Worm (Caenorhabditis elegans) whole organism, L3 larva: ENCODE results near the gene cnc-4.

Source experiments
- R02D3.7 ChIP-seq: fragments of 150-350 bp; optimal IDR thresholded peaks from 2 replicates; lab custom pipeline; 2014; ENCODE audit warnings: missing biosample characterization, missing genetic modification characterization
- ama-1 ChIP-seq: fragments of 150-350 bp; optimal IDR thresholded peaks from 2 replicates; lab custom pipeline; 2018
- ceh-16 ChIP-seq: sonication (generic microtip); optimal IDR thresholded peaks from 2 replicates; lab custom pipeline; 2017; ENCODE audit warnings: missing biosample characterization, missing genetic modification characterization
- ceh-28 ChIP-seq: fragments of 150-350 bp; optimal IDR thresholded peaks from 2 replicates; lab custom pipeline; 2014; ENCODE audit warnings: missing biosample characterization, missing genetic modification reagents, missing genetic modification characterization
- ceh-9 ChIP-seq: sonication (generic microtip); optimal IDR thresholded peaks from 2 replicates; lab custom pipeline; 2018; ENCODE audit warnings: missing biosample characterization, missing genetic modification characterization
- elt-1 ChIP-seq: fragments of 150-350 bp; optimal IDR thresholded peaks from 2 replicates; lab custom pipeline; 2014; ENCODE audit warnings: missing biosample characterization, missing genetic modification characterization
- elt-2 ChIP-seq: sonication (generic microtip); optimal IDR thresholded peaks from 2 replicates; lab custom pipeline; 2016; ENCODE audit warnings: missing genetic modification reagents, mild to moderate bottlenecking, missing genetic modification characterization, missing compliant biosample characterization
- elt-3 ChIP-seq, 3 experiments: fragments of 150-350 bp in 1 of 3; sonication (generic microtip) in 2 of 3; optimal IDR thresholded peaks; 2 replicates in 2 of 3; 4 replicates in 1 of 3; lab custom pipeline; 2014 to 2017; ENCODE audit warnings: missing biosample characterization in 3 of 3, missing genetic modification characterization in 3 of 3
- eor-1 ChIP-seq, 2 experiments: fragments of 150-350 bp; optimal IDR thresholded peaks; 2 replicates each; lab custom pipeline; 2014 to 2018; ENCODE audit warnings: missing biosample characterization in 2 of 2, missing genetic modification characterization in 2 of 2
- fkh-10 ChIP-seq: sonication (generic microtip); optimal IDR thresholded peaks from 2 replicates; lab custom pipeline; 2017; ENCODE audit warnings: missing biosample characterization, missing genetic modification reagents, missing genetic modification characterization
- fkh-2 ChIP-seq: fragments of 150-350 bp; optimal IDR thresholded peaks from 2 replicates; lab custom pipeline; 2014; ENCODE audit warnings: missing biosample characterization, missing genetic modification reagents, missing genetic modification characterization
- fos-1 ChIP-seq: fragments of 150-350 bp; optimal IDR thresholded peaks from 2 replicates; lab custom pipeline; 2014; ENCODE audit warnings: missing biosample characterization, missing genetic modification characterization
- hmg-11 ChIP-seq: sonication (generic microtip); optimal IDR thresholded peaks from 2 replicates; lab custom pipeline; 2016; ENCODE audit warnings: missing genetic modification characterization, missing compliant biosample characterization
- jun-1 ChIP-seq: fragments of 150-350 bp; optimal IDR thresholded peaks from 2 replicates; lab custom pipeline; 2014; ENCODE audit warnings: missing biosample characterization, missing genetic modification reagents, missing genetic modification characterization
- lin-39 ChIP-seq: fragments of 150-350 bp; optimal IDR thresholded peaks from 2 replicates; lab custom pipeline; 2018; ENCODE audit warnings: missing biosample characterization, missing genetic modification reagents, missing genetic modification characterization
- lsy-12 ChIP-seq: sonication (generic microtip); optimal IDR thresholded peaks from 2 replicates; lab custom pipeline; 2016; ENCODE audit warnings: mild to moderate bottlenecking, missing genetic modification characterization, missing compliant biosample characterization
- mdl-1 ChIP-seq: fragments of 150-350 bp; optimal IDR thresholded peaks from 2 replicates; lab custom pipeline; 2014; ENCODE audit warnings: missing biosample characterization, missing genetic modification characterization
- mml-1 ChIP-seq: fragments of 150-350 bp; sonication (generic microtip); optimal IDR thresholded peaks from 3 replicates; lab custom pipeline; 2014; ENCODE audit warnings: missing biosample characterization, missing genetic modification characterization
- nfya-1 ChIP-seq: sonication (generic microtip); optimal IDR thresholded peaks from 2 replicates; lab custom pipeline; 2017; ENCODE audit warnings: missing genetic modification characterization, mild to moderate bottlenecking, missing compliant biosample characterization, antibody characterized with exemption, moderate library complexity; ENCODE audit not compliant: insufficient read depth
- nhr-23 ChIP-seq: fragments of 150-350 bp; optimal IDR thresholded peaks from 2 replicates; lab custom pipeline; 2014; ENCODE audit warnings: missing biosample characterization, missing genetic modification reagents, missing genetic modification characterization
- nhr-237 ChIP-seq: fragments of 150-350 bp; optimal IDR thresholded peaks from 2 replicates; lab custom pipeline; 2014; ENCODE audit warnings: missing biosample characterization, missing genetic modification characterization
- nhr-43 ChIP-seq: sonication (generic microtip); optimal IDR thresholded peaks from 2 replicates; lab custom pipeline; 2016; ENCODE audit warnings: mild to moderate bottlenecking, missing genetic modification characterization, missing compliant biosample characterization; ENCODE audit not compliant: poor library complexity, severe bottlenecking
- nhr-67 ChIP-seq: fragments of 150-350 bp; optimal IDR thresholded peaks from 2 replicates; lab custom pipeline; 2014; ENCODE audit warnings: missing biosample characterization, missing genetic modification characterization
- pha-4 ChIP-seq: fragments of 150-350 bp; optimal IDR thresholded peaks from 2 replicates; lab custom pipeline; 2014; ENCODE audit warnings: missing biosample characterization, missing genetic modification reagents, missing genetic modification characterization
- pqm-1 ChIP-seq: fragments of 150-350 bp; optimal IDR thresholded peaks from 2 replicates; lab custom pipeline; 2017; ENCODE audit warnings: missing biosample characterization, missing genetic modification characterization, inconsistent platforms
- sea-2 ChIP-seq: fragments of 150-350 bp; sonication (generic microtip); optimal IDR thresholded peaks from 4 replicates; lab custom pipeline; 2014; ENCODE audit warnings: missing biosample characterization, missing genetic modification reagents, missing genetic modification characterization
- skn-1 ChIP-seq: fragments of 150-350 bp; optimal IDR thresholded peaks from 2 replicates; lab custom pipeline; 2014; ENCODE audit warnings: missing biosample characterization, missing genetic modification characterization
- tbx-2 ChIP-seq: sonication (generic microtip); optimal IDR thresholded peaks from 2 replicates; lab custom pipeline; 2016; ENCODE audit warnings: mild to moderate bottlenecking, missing genetic modification characterization, missing compliant biosample characterization
- unc-62 ChIP-seq: fragments of 150-350 bp; sonication (generic microtip); optimal IDR thresholded peaks from 4 replicates; lab custom pipeline; 2014; ENCODE audit warnings: missing biosample characterization, missing genetic modification reagents, missing genetic modification characterization
- ztf-11 ChIP-seq: fragments of 150-350 bp; optimal IDR thresholded peaks from 2 replicates; lab custom pipeline; 2014; ENCODE audit warnings: missing biosample characterization, missing genetic modification characterization
- ztf-4 ChIP-seq: fragments of 150-350 bp; optimal IDR thresholded peaks from 2 replicates; lab custom pipeline; 2014; ENCODE audit warnings: missing biosample characterization, missing genetic modification characterization

Gene cnc-4

DNA sequence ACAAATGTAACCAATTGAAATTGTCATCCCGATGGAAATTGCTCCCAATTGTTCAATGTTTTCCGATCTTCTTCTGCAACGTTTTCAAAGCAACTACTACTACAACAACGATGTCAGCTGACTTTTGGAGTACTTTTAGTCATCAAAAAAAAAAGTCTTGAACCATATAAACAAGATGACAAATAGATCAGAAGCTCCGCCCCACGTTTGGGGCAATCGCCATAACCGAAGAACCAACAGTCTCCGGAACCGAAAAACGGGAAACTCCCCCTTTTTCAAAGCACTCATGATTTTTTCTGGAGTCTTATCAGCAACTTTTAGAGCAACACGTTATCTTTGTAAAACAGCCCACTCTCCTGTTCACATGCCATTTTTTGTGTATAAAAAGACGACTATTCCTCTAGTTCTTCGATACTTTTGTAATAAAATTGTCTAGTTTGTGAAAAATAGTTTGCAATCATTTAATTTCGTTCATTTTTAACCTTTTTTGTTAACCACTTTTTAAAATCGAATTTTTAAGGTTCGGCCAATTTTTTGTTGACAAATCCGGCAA is 12.5 kb downstream of the cnc-4 start:
- no peak for TF ChIP-seq ztf-11
- no peak for TF ChIP-seq mml-1 (tag; lab: Kevin White, UChicago)
- peak; percentile 96 for TF ChIP-seq pqm-1 (tag; lab: Kevin White, UChicago)
- no peak for TF ChIP-seq unc-62 (GFP tag; lab: Kevin White, UChicago)
- TF ChIP-seq jun-1, result peak; percentile 64
- TF ChIP-seq sea-2 (GFP tag; lab: Kevin White, UChicago), result no peak
- no peak for TF ChIP-seq lin-39 (tag; lab: Kevin White, UChicago)
- TF ChIP-seq pha-4 (tag; lab: Kevin White, UChicago), result peak; percentile 67
- TF ChIP-seq ceh-9 (tag; lab: Kevin White, UChicago), result no peak
- TF ChIP-seq fos-1, result no peak
- peak; percentile 85 for TF ChIP-seq elt-2 (tag; lab: Kevin White, UChicago)

DNA sequence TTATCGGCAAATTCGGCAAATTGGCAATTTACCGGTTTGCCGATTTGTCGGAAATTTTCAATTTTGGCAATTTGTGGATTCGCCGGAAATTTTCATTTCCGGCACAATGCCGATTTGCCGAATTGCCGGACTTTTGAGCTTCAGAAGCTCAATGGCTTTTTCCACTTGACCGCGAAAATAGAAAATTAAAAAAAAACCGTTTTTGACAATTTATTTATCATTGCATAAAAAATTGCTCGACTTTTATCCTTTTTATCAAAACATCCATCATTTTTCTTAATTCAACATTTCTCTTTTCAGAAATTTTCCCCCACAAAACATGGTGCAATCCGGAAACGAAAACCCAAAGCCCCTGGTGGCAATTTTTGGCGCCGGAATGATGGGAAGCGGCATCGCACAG is 13.1 kb downstream of the cnc-4 start, which contains the start of gene hacd-1:
Gene hacd-1, plus strand, starts transcription at position 301 of the 400 bp plus-strand sequence.
- TF ChIP-seq unc-62 (GFP tag; lab: Kevin White, UChicago), result no peak
- no peak for TF ChIP-seq eor-1 (tag; optimal IDR thresholded peaks at IDR 0.05; lab: Kevin White, UChicago)
- no peak for TF ChIP-seq nhr-23 (tag; lab: Kevin White, UChicago)
- no peak for TF ChIP-seq tbx-2 (tag; lab: Kevin White, UChicago)
- no peak for TF ChIP-seq ztf-4 (tag; lab: Kevin White, UChicago)
- no peak for TF ChIP-seq elt-3 (tag; optimal IDR thresholded peaks at IDR 0.05; lab: Kevin White, UChicago)
- TF ChIP-seq ama-1 (lab: Kevin White, UChicago), result no peak
- no peak for TF ChIP-seq hmg-11
- TF ChIP-seq mdl-1 (tag; lab: Kevin White, UChicago), result no peak
- no peak for TF ChIP-seq elt-2 (tag; lab: Kevin White, UChicago)
- no peak for TF ChIP-seq fos-1
- TF ChIP-seq skn-1, result no peak
- no peak for TF ChIP-seq nhr-67 (tag; lab: Kevin White, UChicago)
- TF ChIP-seq nhr-237, result no peak
- no peak for TF ChIP-seq fkh-10 (GFP tag; lab: Kevin White, UChicago)
- TF ChIP-seq elt-1 (tag; lab: Kevin White, UChicago), result no peak
- TF ChIP-seq nhr-43 (tag; lab: Kevin White, UChicago), result no peak
- no peak for TF ChIP-seq fkh-2 (tag; lab: Kevin White, UChicago)
- TF ChIP-seq pqm-1 (tag; lab: Kevin White, UChicago), result no peak
- TF ChIP-seq ceh-16 (tag; lab: Kevin White, UChicago), result no peak
- TF ChIP-seq, all 47 proteins: peak for 0

DNA sequence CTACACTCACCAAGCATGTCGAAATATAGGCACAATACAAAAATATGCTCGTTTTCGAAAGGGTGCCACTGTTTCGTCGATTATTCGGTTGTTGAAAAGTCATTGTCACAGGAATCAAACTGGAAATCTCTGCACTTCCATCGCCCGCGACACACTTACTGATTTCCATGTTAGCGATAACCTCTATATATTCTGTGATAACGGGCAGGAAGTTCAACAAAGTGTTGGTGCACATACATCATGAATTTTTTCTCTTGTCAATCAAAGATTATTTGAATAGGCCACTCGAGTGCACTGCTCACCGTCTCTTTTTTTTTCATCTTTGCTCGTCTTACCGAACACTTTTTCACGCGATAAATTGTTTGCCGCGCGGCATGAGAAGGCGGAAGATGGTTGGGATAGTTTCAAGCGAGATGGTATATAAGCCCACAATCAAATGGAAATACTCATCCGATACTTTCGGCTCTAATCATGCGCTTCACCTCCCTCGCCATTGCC is 17.6 kb downstream of the cnc-4 start, which contains the start of the genes fpn-1.2 and pqn-54:
Gene fpn-1.2, minus strand, starts transcription at position 157 of the 498 bp plus-strand sequence.
Gene pqn-54, plus strand, starts transcription at position 448 of the 498 bp plus-strand sequence.
- TF ChIP-seq skn-1 (no peak), R02D3.7 (no peak), pqm-1 (tag; lab: Kevin White, UChicago) (peak; percentile 20), elt-2 (tag; lab: Kevin White, UChicago) (peak; percentile 53)

DNA sequence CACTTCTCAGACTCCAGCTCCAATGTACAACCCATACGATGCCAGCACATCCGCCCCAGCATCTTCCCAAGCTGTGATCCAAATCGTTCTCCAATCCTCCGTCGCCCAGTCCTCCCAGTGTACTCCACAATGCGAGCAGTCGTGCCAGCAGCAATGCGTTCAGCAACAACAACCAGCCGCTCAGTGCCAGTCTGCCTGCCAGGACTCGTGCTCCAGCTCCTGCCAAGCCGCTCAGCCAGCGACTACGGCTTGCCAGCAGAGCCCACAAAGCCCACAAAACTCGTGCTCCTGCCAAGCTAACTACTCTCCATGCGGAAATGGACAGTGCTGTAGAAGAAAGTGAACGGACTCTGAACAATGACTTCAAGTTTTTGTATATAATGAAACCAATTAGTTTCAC is 18.9 kb downstream of the cnc-4 start:
- TF ChIP-seq hmg-11, result no peak

DNA sequence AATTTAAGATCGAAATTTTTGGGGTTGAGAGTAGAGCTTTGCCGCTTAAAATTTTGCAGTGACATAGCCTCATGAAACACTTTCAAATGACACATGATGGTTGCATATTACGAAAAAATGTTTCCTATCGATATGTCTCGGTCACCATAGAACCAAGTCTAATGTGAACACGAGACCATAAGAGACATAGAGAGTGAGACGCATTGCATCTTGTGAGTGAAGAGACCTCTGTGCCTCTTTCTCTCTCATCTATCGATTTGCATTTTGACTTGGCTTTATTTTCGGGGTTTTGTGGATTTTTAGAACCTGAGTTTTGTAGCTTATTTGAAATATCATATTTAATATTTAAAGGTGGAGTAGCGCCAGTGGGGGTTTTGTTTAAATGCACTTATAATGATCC is 20.0 kb downstream of the cnc-4 start:
- TF ChIP-seq pha-4 (tag; lab: Kevin White, UChicago) (peak; percentile 28), nhr-23 (tag; lab: Kevin White, UChicago) (no peak), ceh-28 (tag; lab: Kevin White, UChicago) (peak; percentile 28), fkh-2 (tag; lab: Kevin White, UChicago) (no peak), elt-2 (tag; lab: Kevin White, UChicago) (peak; percentile 29), nfya-1 (tag; lab: Kevin White, UChicago) (peak; percentile 47), elt-3 (tag; optimal IDR thresholded peaks at IDR 0.05; lab: Kevin White, UChicago) (no peak), hmg-11 (peak; percentile 41)

DNA sequence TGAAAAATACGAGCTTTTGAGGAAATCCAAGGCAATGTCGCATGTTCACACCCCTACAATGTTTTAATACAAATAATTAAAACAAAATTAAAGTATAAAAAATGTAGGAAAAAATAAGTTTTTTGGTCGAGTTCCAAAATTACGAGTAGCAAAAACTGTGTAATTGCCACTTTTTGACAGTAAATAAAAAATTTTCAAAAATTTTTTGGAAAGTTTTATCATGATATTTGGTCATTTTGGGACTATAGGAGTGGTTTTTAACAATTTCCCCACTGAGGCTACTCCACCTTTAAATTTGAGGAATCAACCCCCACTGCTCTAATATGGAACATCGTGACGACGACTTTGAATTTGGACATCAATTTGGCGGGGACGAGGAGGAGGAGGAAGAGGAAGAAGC is 20.4 kb downstream of the cnc-4 start, which contains the start of gene gid-8:
Gene gid-8, plus strand, starts transcription at position 301 of the 400 bp plus-strand sequence.
- TF ChIP-seq lsy-12 (tag; lab: Kevin White, UChicago) (no peak), fkh-10 (GFP tag; lab: Kevin White, UChicago) (no peak), ceh-16 (tag; lab: Kevin White, UChicago) (no peak), hmg-11 (no peak), mdl-1 (tag; lab: Kevin White, UChicago) (no peak)
